Fruit fly (Drosophila melanogaster) whole organism, adult: ENCODE measurements around the gene CstF50.
A peak's percentile ranks its signal among the peaks of the same experiment; 100 is the strongest.

Source experiments
- CG11617 ChIP-seq: fragments of 200-800 bp; sonication (Bioruptor generic); optimal IDR thresholded peaks from 2 replicates; lab custom pipeline; 2017; ENCODE audit warnings: mild to moderate bottlenecking, missing biosample characterization, missing genetic modification reagents, missing genetic modification characterization
- CG12768 ChIP-seq: fragments of 200-800 bp; sonication (Bioruptor generic); optimal IDR thresholded peaks from 2 replicates; lab custom pipeline; 2017; ENCODE audit warnings: missing biosample characterization, missing genetic modification characterization, mild to moderate bottlenecking, moderate library complexity, missing genetic modification reagents
- CG14711 ChIP-seq: fragments of 200-800 bp; sonication (Bioruptor generic); optimal IDR thresholded peaks from 2 replicates; lab custom pipeline; 2018; ENCODE audit warnings: missing biosample characterization, mild to moderate bottlenecking, missing genetic modification characterization, moderate library complexity
- CG1620 ChIP-seq: fragments of 200-800 bp; sonication (Bioruptor generic); optimal IDR thresholded peaks from 2 replicates; lab custom pipeline; 2016; ENCODE audit warnings: missing biosample characterization, missing genetic modification characterization
- CG33017 ChIP-seq: fragments of 200-800 bp; sonication (Bioruptor generic); optimal IDR thresholded peaks from 2 replicates; lab custom pipeline; 2018; ENCODE audit warnings: missing biosample characterization, mild to moderate bottlenecking, missing genetic modification characterization, moderate library complexity
- CG5204 ChIP-seq: fragments of 200-800 bp; sonication (Bioruptor generic); optimal IDR thresholded peaks from 2 replicates; lab custom pipeline; 2016; ENCODE audit warnings: missing biosample characterization, missing genetic modification characterization
- CG7045 ChIP-seq: fragments of 200-800 bp; sonication (Bioruptor generic); optimal IDR thresholded peaks from 2 replicates; lab custom pipeline; 2017; ENCODE audit warnings: missing biosample characterization, mild to moderate bottlenecking, missing genetic modification characterization
- CG7101 ChIP-seq: fragments of 200-800 bp; sonication (Bioruptor generic); optimal IDR thresholded peaks from 2 replicates; lab custom pipeline; 2018; ENCODE audit warnings: missing biosample characterization, mild to moderate bottlenecking, missing genetic modification characterization, moderate library complexity
- Clk ChIP-seq: fragments of 200-800 bp; sonication (Bioruptor generic); optimal IDR thresholded peaks from 2 replicates; lab custom pipeline; 2017; ENCODE audit warnings: missing biosample characterization, missing genetic modification characterization
- Crg-1 ChIP-seq: fragments of 200-800 bp; sonication (Bioruptor generic); optimal IDR thresholded peaks from 2 replicates; lab custom pipeline; 2016; ENCODE audit warnings: missing biosample characterization, missing genetic modification characterization
- Hr96 ChIP-seq: fragments of 200-800 bp; sonication (Bioruptor generic); optimal IDR thresholded peaks from 2 replicates; lab custom pipeline; 2016; ENCODE audit warnings: missing biosample characterization, missing genetic modification characterization
- Mnt ChIP-seq: fragments of 200-800 bp; sonication (Bioruptor generic); optimal IDR thresholded peaks from 2 replicates; lab custom pipeline; 2016; ENCODE audit warnings: missing biosample characterization, mild to moderate bottlenecking, missing genetic modification characterization
- bab1 ChIP-seq: fragments of 200-800 bp; sonication (Bioruptor generic); optimal IDR thresholded peaks from 3 replicates; lab custom pipeline; 2019; ENCODE audit warnings: missing biosample characterization, mild to moderate bottlenecking, missing genetic modification characterization, moderate library complexity
- cic ChIP-seq: fragments of 200-800 bp; sonication (Bioruptor generic); optimal IDR thresholded peaks from 2 replicates; lab custom pipeline; 2017; ENCODE audit warnings: missing biosample characterization, mild to moderate bottlenecking, missing genetic modification characterization, moderate library complexity
- cnc ChIP-seq, 2 experiments: fragments of >200 bp; optimal IDR thresholded peaks; 2 replicates each; lab custom pipeline; 2017
- kay ChIP-seq: fragments of 200-800 bp; sonication (Bioruptor generic); peaks from one replicate; lab custom pipeline; 2016; ENCODE audit warnings: missing biosample characterization, missing genetic modification characterization, borderline replicate concordance
- ovo ChIP-seq: fragments of 200-800 bp; sonication (Bioruptor generic); optimal IDR thresholded peaks from 2 replicates; lab custom pipeline; 2016; ENCODE audit warnings: missing biosample characterization, missing genetic modification characterization
- pad ChIP-seq: fragments of 200-800 bp; sonication (Bioruptor generic); optimal IDR thresholded peaks from 3 replicates; lab custom pipeline; 2017; ENCODE audit warnings: missing biosample characterization, missing genetic modification characterization, mild to moderate bottlenecking, moderate library complexity, missing genetic modification reagents
- tj ChIP-seq: fragments of 200-800 bp; sonication (Bioruptor generic); optimal IDR thresholded peaks from 3 replicates; lab custom pipeline; 2017; ENCODE audit warnings: missing biosample characterization, mild to moderate bottlenecking, missing genetic modification characterization, moderate library complexity
- toe ChIP-seq: fragments of 200-800 bp; sonication (Bioruptor generic); optimal IDR thresholded peaks from 2 replicates; lab custom pipeline; 2016; ENCODE audit warnings: missing biosample characterization, missing genetic modification characterization

CstF50 gene

dm6 chr3R:31697606-31698005 is 39.2 kb downstream of the CstF50 start:
- TF ChIP-seq Mnt (no peak), CG33017 (tag; lab: Kevin White, UChicago) (no peak), ovo (GFP tag; lab: Kevin White, UChicago) (no peak), Clk (GFP tag; lab: Kevin White, UChicago) (no peak), cic (GFP tag; lab: Kevin White, UChicago) (no peak), Crg-1 (GFP tag; lab: Kevin White, UChicago) (no peak), kay (GFP tag; lab: Kevin White, UChicago) (no peak), bab1 (no peak), Hr96 (GFP tag; lab: Kevin White, UChicago) (no peak), toe (GFP tag; lab: Kevin White, UChicago) (no peak), CG12768 (no peak), CG1620 (GFP tag; lab: Kevin White, UChicago) (no peak), CG14711 (tag; lab: Kevin White, UChicago) (no peak), cnc (optimal IDR thresholded peaks at IDR 0.05; lab: Kevin White, UChicago) (no peak), CG5204 (GFP tag; lab: Kevin White, UChicago) (no peak), CG11617 (GFP tag; lab: Kevin White, UChicago) (no peak), CG7045 (GFP tag; lab: Kevin White, UChicago) (no peak), pad (GFP tag; lab: Kevin White, UChicago) (no peak)

dm6 chr3R:31696664-31697063 is 40.1 kb downstream of the CstF50 start:
- TF ChIP-seq CG5204 (GFP tag; lab: Kevin White, UChicago) (no peak), bab1 (no peak), CG12768 (no peak), CG7101 (tag; lab: Kevin White, UChicago) (no peak), kay (GFP tag; lab: Kevin White, UChicago) (no peak), tj (GFP tag; lab: Kevin White, UChicago) (no peak), CG11617 (GFP tag; lab: Kevin White, UChicago) (no peak), ovo (GFP tag; lab: Kevin White, UChicago) (no peak), CG7045 (GFP tag; lab: Kevin White, UChicago) (no peak), pad (GFP tag; lab: Kevin White, UChicago) (no peak), cic (GFP tag; lab: Kevin White, UChicago) (no peak)

dm6 chr3R:31690439-31690838 is 46.3 kb downstream of the CstF50 start:
- TF ChIP-seq kay (GFP tag; lab: Kevin White, UChicago) (no peak), Crg-1 (GFP tag; lab: Kevin White, UChicago) (no peak), CG7045 (GFP tag; lab: Kevin White, UChicago) (no peak), CG7101 (tag; lab: Kevin White, UChicago) (no peak), CG1620 (GFP tag; lab: Kevin White, UChicago) (no peak), cic (GFP tag; lab: Kevin White, UChicago) (no peak), ovo (GFP tag; lab: Kevin White, UChicago) (no peak), Hr96 (GFP tag; lab: Kevin White, UChicago) (no peak), CG5204 (GFP tag; lab: Kevin White, UChicago) (no peak), tj (GFP tag; lab: Kevin White, UChicago) (no peak), CG33017 (tag; lab: Kevin White, UChicago) (no peak), cnc (optimal IDR thresholded peaks at IDR 0.05; lab: Kevin White, UChicago) (no peak), CG14711 (tag; lab: Kevin White, UChicago) (no peak), bab1 (no peak), toe (GFP tag; lab: Kevin White, UChicago) (no peak), Mnt (no peak), CG12768 (no peak), pad (GFP tag; lab: Kevin White, UChicago) (no peak), Clk (GFP tag; lab: Kevin White, UChicago) (no peak), CG11617 (GFP tag; lab: Kevin White, UChicago) (no peak)

- TF ChIP-seq CG14711 (tag; lab: Kevin White, UChicago) (no peak), Clk (GFP tag; lab: Kevin White, UChicago) (no peak), CG5204 (GFP tag; lab: Kevin White, UChicago) (no peak), Hr96 (GFP tag; lab: Kevin White, UChicago) (no peak), CG11617 (GFP tag; lab: Kevin White, UChicago) (no peak), CG7101 (tag; lab: Kevin White, UChicago) (no peak), CG7045 (GFP tag; lab: Kevin White, UChicago) (no peak), cnc (optimal IDR thresholded peaks at IDR 0.05; lab: Kevin White, UChicago) (no peak), ovo (GFP tag; lab: Kevin White, UChicago) (no peak), bab1 (no peak), Crg-1 (GFP tag; lab: Kevin White, UChicago) (no peak), CG12768 (no peak), Mnt (no peak), kay (GFP tag; lab: Kevin White, UChicago) (no peak), tj (GFP tag; lab: Kevin White, UChicago) (no peak), CG33017 (tag; lab: Kevin White, UChicago) (no peak), toe (GFP tag; lab: Kevin White, UChicago) (no peak)
These were observed 47.0 kb downstream of the CstF50 start for dm6 chr3R:31689727-31690126.

dm6 chr3R:31688671-31689642 is 47.8 kb downstream of the CstF50 start:
- TF ChIP-seq tj (GFP tag; lab: Kevin White, UChicago) (peak; percentile 40), pad (GFP tag; lab: Kevin White, UChicago) (peak; percentile 85), ovo (GFP tag; lab: Kevin White, UChicago) (no peak), kay (GFP tag; lab: Kevin White, UChicago) (peak; percentile 52)
